Worm (Caenorhabditis elegans) whole organism, young adult: Measurements from ENCODE around the gene T24D5.6.

Experiments
- F10E7.11 ChIP-seq: sonication (generic microtip); optimal IDR thresholded peaks from 2 replicates; lab custom pipeline; 2017; ENCODE audit warnings: mild to moderate bottlenecking, missing genetic modification characterization, moderate library complexity, missing compliant biosample characterization
- F23B12.7 ChIP-seq: sonication (generic microtip); optimal IDR thresholded peaks from 2 replicates; lab custom pipeline; 2017; ENCODE audit warnings: missing genetic modification characterization, mild to moderate bottlenecking, missing compliant biosample characterization, antibody characterized with exemption, moderate library complexity; ENCODE audit not compliant: insufficient read depth
- F33H1.4 ChIP-seq: fragments of 200-800 bp; sonication (Bioruptor generic); IDR thresholded peaks from 2 replicates; pipeline ENCODE4 v1.3.6; 2022; ENCODE audit warnings: missing genetic modification reagents, missing genetic modification characterization, missing compliant biosample characterization
- F55B11.4 ChIP-seq: sonication (generic microtip); optimal IDR thresholded peaks from 2 replicates; lab custom pipeline; 2016; ENCODE audit warnings: missing compliant biosample characterization, missing genetic modification characterization, borderline replicate concordance; ENCODE audit not compliant: insufficient read depth
- F57A8.1 ChIP-seq: fragments of 200-800 bp; sonication (Bioruptor generic); optimal IDR thresholded peaks from 2 replicates; lab custom pipeline; 2018; ENCODE audit warnings: mild to moderate bottlenecking, missing genetic modification characterization, moderate library complexity, missing compliant biosample characterization
- F57C9.4 ChIP-seq: sonication (generic microtip); optimal IDR thresholded peaks from 2 replicates; lab custom pipeline; 2017; ENCODE audit warnings: mild to moderate bottlenecking, missing genetic modification characterization, missing compliant biosample characterization
- T07F8.4 ChIP-seq: sonication (generic microtip); optimal IDR thresholded peaks from 2 replicates; lab custom pipeline; 2016; ENCODE audit warnings: mild to moderate bottlenecking, missing genetic modification characterization, moderate library complexity, missing compliant biosample characterization
- Y53G8AR.9 ChIP-seq: fragments of 200-800 bp; sonication (Bioruptor generic); conservative IDR thresholded peaks from 2 replicates; pipeline ENCODE4 v1.3.6; 2022; ENCODE audit warnings: missing genetic modification reagents, missing genetic modification characterization, missing compliant biosample characterization
- Y79H2A.3 ChIP-seq: fragments of 200-800 bp; sonication (Bioruptor generic); conservative IDR thresholded peaks from 2 replicates; pipeline ENCODE4 v1.3.6; 2022; ENCODE audit warnings: missing genetic modification reagents, missing genetic modification characterization, missing compliant biosample characterization
- ZK185.1 ChIP-seq: sonication (generic microtip); optimal IDR thresholded peaks from 2 replicates; lab custom pipeline; 2016; ENCODE audit warnings: mild to moderate bottlenecking, missing genetic modification characterization, missing compliant biosample characterization; ENCODE audit not compliant: poor library complexity, severe bottlenecking
- akir-1 ChIP-seq: fragments of 200-800 bp; sonication (Bioruptor generic); optimal IDR thresholded peaks from 2 replicates; lab custom pipeline; 2018; ENCODE audit warnings: mild to moderate bottlenecking, missing genetic modification characterization, moderate library complexity, missing compliant biosample characterization
- aptf-2 ChIP-seq: fragments of 200-800 bp; sonication (Bioruptor generic); conservative IDR thresholded peaks from 2 replicates; pipeline ENCODE4 v1.3.6; 2022; ENCODE audit warnings: missing genetic modification reagents, missing genetic modification characterization, missing compliant biosample characterization
- aptf-3 ChIP-seq: fragments of 200-800 bp; sonication (Bioruptor generic); IDR thresholded peaks from 2 replicates; pipeline ENCODE4 v1.3.6; 2022; ENCODE audit warnings: missing genetic modification characterization, missing compliant biosample characterization
- attf-5 ChIP-seq: fragments of 200-800 bp; sonication (Bioruptor generic); optimal IDR thresholded peaks from 2 replicates; lab custom pipeline; 2018; ENCODE audit warnings: mild to moderate bottlenecking, missing genetic modification characterization, missing compliant biosample characterization
- bed-2 ChIP-seq: fragments of 200-800 bp; sonication (Bioruptor generic); IDR thresholded peaks from 2 replicates; pipeline ENCODE4 v1.3.6; 2022; ENCODE audit warnings: missing genetic modification reagents, missing genetic modification characterization, missing compliant biosample characterization
- cebp-1 ChIP-seq, 2 experiments: fragments of 200-800 bp in 1 of 2; sonication (Bioruptor generic) in 1 of 2; sonication (generic microtip) in 1 of 2; IDR thresholded peaks in 1 of 2; optimal IDR thresholded peaks in 1 of 2; 2 replicates each; pipeline versions ENCODE4 v1.3.6 to Lab custom; 2017 to 2022; ENCODE audit warnings: missing compliant biosample characterization in 2 of 2, missing genetic modification characterization in 2 of 2, mild to moderate bottlenecking in 1 of 2, missing genetic modification reagents in 1 of 2, moderate library complexity in 1 of 2
- cebp-2 ChIP-seq: fragments of 200-800 bp; sonication (Bioruptor generic); IDR thresholded peaks from 2 replicates; pipeline ENCODE4 v1.3.6; 2022; ENCODE audit warnings: missing genetic modification characterization, missing compliant biosample characterization
- ceh-58 ChIP-seq: fragments of 200-800 bp; sonication (Bioruptor generic); IDR thresholded peaks from 2 replicates; pipeline ENCODE4 v1.3.6; 2022; ENCODE audit warnings: missing genetic modification characterization, missing compliant biosample characterization
- ceh-91 ChIP-seq: fragments of 200-800 bp; sonication (Bioruptor generic); IDR thresholded peaks from 2 replicates; pipeline ENCODE4 v1.3.6; 2022; ENCODE audit warnings: missing genetic modification reagents, missing genetic modification characterization, missing compliant biosample characterization
- die-1 ChIP-seq: sonication (generic microtip); optimal IDR thresholded peaks from 2 replicates; lab custom pipeline; 2016; ENCODE audit warnings: missing genotype, mild to moderate bottlenecking, missing genetic modification characterization, missing compliant biosample characterization
- dpl-1 ChIP-seq: fragments of 150-350 bp; optimal IDR thresholded peaks from 2 replicates; lab custom pipeline; 2014; ENCODE audit warnings: missing biosample characterization, missing genetic modification reagents, missing genetic modification characterization
- egl-18 ChIP-seq: fragments of 200-800 bp; sonication (Bioruptor generic); IDR thresholded peaks from 2 replicates; pipeline ENCODE4 v1.3.6; 2022; ENCODE audit warnings: missing genetic modification reagents, missing genetic modification characterization, missing compliant biosample characterization
- him-1 ChIP-seq: sonication (generic microtip); optimal IDR thresholded peaks from 2 replicates; lab custom pipeline; 2016; ENCODE audit warnings: missing genotype, missing genetic modification reagents, missing genetic modification characterization, missing compliant biosample characterization
- hlh-12 ChIP-seq: sonication (generic microtip); optimal IDR thresholded peaks from 2 replicates; lab custom pipeline; 2016; ENCODE audit warnings: missing genetic modification characterization, missing compliant biosample characterization
- hmg-1.2 ChIP-seq: fragments of 200-800 bp; sonication (Bioruptor generic); IDR thresholded peaks from 2 replicates; pipeline ENCODE4 v1.3.6; 2022; ENCODE audit warnings: missing genetic modification reagents, missing genetic modification characterization, missing compliant biosample characterization
- hmg-20 ChIP-seq: fragments of 200-800 bp; sonication (Bioruptor generic); IDR thresholded peaks from 2 replicates; pipeline ENCODE4 v1.3.6; 2022; ENCODE audit warnings: missing genetic modification reagents, missing genetic modification characterization, missing compliant biosample characterization
- lag-1 ChIP-seq: fragments of 200-800 bp; sonication (Bioruptor generic); IDR thresholded peaks from 2 replicates; pipeline ENCODE4 v1.3.6; 2022; ENCODE audit warnings: missing genetic modification reagents, missing genetic modification characterization, missing compliant biosample characterization
- lin-26 ChIP-seq: fragments of 200-800 bp; sonication (Bioruptor generic); IDR thresholded peaks from 2 replicates; pipeline ENCODE4 v1.3.6; 2022; ENCODE audit warnings: missing genetic modification reagents, missing genetic modification characterization, missing compliant biosample characterization
- lir-1 ChIP-seq: fragments of 200-800 bp; sonication (Bioruptor generic); conservative IDR thresholded peaks from 2 replicates; pipeline ENCODE4 v1.3.6; 2022; ENCODE audit warnings: missing genetic modification reagents, missing genetic modification characterization, missing compliant biosample characterization
- madf-10 ChIP-seq: sonication (generic microtip); optimal IDR thresholded peaks from 2 replicates; lab custom pipeline; 2016; ENCODE audit warnings: mild to moderate bottlenecking, missing genetic modification characterization, missing compliant biosample characterization
- mcd-1 ChIP-seq: fragments of 200-800 bp; sonication (Bioruptor generic); IDR thresholded peaks from 2 replicates; pipeline ENCODE4 v1.3.6; 2022; ENCODE audit warnings: missing genetic modification reagents, missing genetic modification characterization, missing compliant biosample characterization
- mes-4 ChIP-seq: sonication (generic microtip); optimal IDR thresholded peaks from 2 replicates; lab custom pipeline; 2016; ENCODE audit warnings: missing genotype, missing genetic modification characterization, missing compliant biosample characterization
- nfya-2 ChIP-seq: fragments of 200-800 bp; sonication (Bioruptor generic); IDR thresholded peaks from 2 replicates; pipeline ENCODE4 v1.3.6; 2022; ENCODE audit warnings: missing genetic modification reagents, missing genetic modification characterization, missing compliant biosample characterization
- nhr-80 ChIP-seq: sonication (generic microtip); optimal IDR thresholded peaks from 2 replicates; lab custom pipeline; 2016; ENCODE audit warnings: missing genetic modification characterization, missing compliant biosample characterization
- nhr-90 ChIP-seq: sonication (generic microtip); optimal IDR thresholded peaks from 2 replicates; lab custom pipeline; 2016; ENCODE audit warnings: missing genotype, mild to moderate bottlenecking, missing genetic modification characterization, missing compliant biosample characterization
- pbrm-1 ChIP-seq: fragments of 200-800 bp; sonication (Bioruptor generic); IDR thresholded peaks from 2 replicates; pipeline ENCODE4 v1.3.6; 2022; ENCODE audit warnings: missing genetic modification reagents, missing genetic modification characterization, missing compliant biosample characterization
- repo-1 ChIP-seq: sonication (generic microtip); optimal IDR thresholded peaks from 2 replicates; lab custom pipeline; 2017; ENCODE audit warnings: mild to moderate bottlenecking, missing genetic modification characterization, missing compliant biosample characterization
- sea-2 ChIP-seq: fragments of 200-800 bp; sonication (Bioruptor generic); IDR thresholded peaks from 2 replicates; pipeline ENCODE4 v1.3.6; 2022; ENCODE audit warnings: missing genetic modification characterization, missing compliant biosample characterization
- snpc-1.3 ChIP-seq: sonication (generic microtip); optimal IDR thresholded peaks from 2 replicates; lab custom pipeline; 2017; ENCODE audit warnings: missing genetic modification characterization, mild to moderate bottlenecking, missing compliant biosample characterization, antibody characterized with exemption, moderate library complexity, missing genotype, missing genetic modification reagents; ENCODE audit not compliant: insufficient read depth
- snpc-3.4 ChIP-seq: sonication (generic microtip); optimal IDR thresholded peaks from 2 replicates; lab custom pipeline; 2017; ENCODE audit warnings: missing genetic modification characterization, mild to moderate bottlenecking, missing compliant biosample characterization, antibody characterized with exemption, moderate library complexity, missing genotype, missing genetic modification reagents
- tbx-9 ChIP-seq: sonication (generic microtip); optimal IDR thresholded peaks from 2 replicates; lab custom pipeline; 2016; ENCODE audit warnings: borderline replicate concordance, missing genetic modification characterization, inconsistent platforms, missing compliant biosample characterization
- tlf-1 ChIP-seq: fragments of 200-800 bp; sonication (Bioruptor generic); optimal IDR thresholded peaks from 2 replicates; lab custom pipeline; 2018; ENCODE audit warnings: mild to moderate bottlenecking, missing genetic modification characterization, missing compliant biosample characterization
- unc-62 ChIP-seq: fragments of 150-350 bp; optimal IDR thresholded peaks from 2 replicates; lab custom pipeline; 2014; ENCODE audit warnings: missing biosample characterization, missing genetic modification reagents, missing genetic modification characterization
- zim-3 ChIP-seq: sonication (generic microtip); optimal IDR thresholded peaks from 2 replicates; lab custom pipeline; 2017; ENCODE audit warnings: mild to moderate bottlenecking, missing genetic modification characterization, moderate library complexity, missing compliant biosample characterization
- ztf-18 ChIP-seq: sonication (generic microtip); optimal IDR thresholded peaks from 2 replicates; lab custom pipeline; 2016; ENCODE audit warnings: missing genotype, mild to moderate bottlenecking, missing genetic modification characterization, missing compliant biosample characterization
- ztf-25 ChIP-seq: fragments of 200-800 bp; sonication (Bioruptor generic); IDR thresholded peaks from 2 replicates; pipeline ENCODE4 v1.3.6; 2022; ENCODE audit warnings: missing genetic modification reagents, missing genetic modification characterization, missing compliant biosample characterization
- ztf-26 ChIP-seq: sonication (generic microtip); optimal IDR thresholded peaks from 2 replicates; lab custom pipeline; 2017; ENCODE audit warnings: missing genetic modification characterization, missing compliant biosample characterization
- ztf-3 ChIP-seq: fragments of 200-800 bp; sonication (Bioruptor generic); optimal IDR thresholded peaks from 2 replicates; lab custom pipeline; 2018; ENCODE audit warnings: mild to moderate bottlenecking, missing genetic modification characterization, missing compliant biosample characterization
- ztf-6 ChIP-seq: fragments of 200-800 bp; sonication (Bioruptor generic); IDR thresholded peaks from 2 replicates; pipeline ENCODE4 v1.3.6; 2022; ENCODE audit warnings: missing genetic modification reagents, missing genetic modification characterization, missing compliant biosample characterization

Gene T24D5.6

DNA sequence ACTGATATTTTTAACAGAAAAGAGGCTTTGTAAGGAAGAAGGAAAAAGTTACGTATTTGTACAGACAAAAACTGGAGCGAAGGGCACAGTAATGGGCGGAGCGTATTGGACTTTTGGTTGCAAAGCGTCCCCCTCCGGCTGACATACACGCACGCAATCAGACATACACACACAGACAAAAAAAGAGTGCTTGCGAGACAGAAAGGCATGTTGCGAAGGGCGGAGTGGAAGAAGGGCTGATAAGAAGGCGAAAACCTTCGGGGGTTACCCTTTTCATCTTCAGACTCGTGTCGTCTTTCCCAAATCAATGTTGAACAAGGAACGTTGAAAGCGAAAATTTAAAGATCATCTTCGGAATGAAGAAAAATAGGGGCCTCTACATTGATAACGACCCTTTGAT, 27.1 kb downstream of the T24D5.6 start (continued):
- no peak for TF ChIP-seq ztf-6 (GFP tag; lab: Robert Waterston, UW)
- TF ChIP-seq aptf-2 (GFP tag; lab: Robert Waterston, UW), result no peak
- no peak for TF ChIP-seq him-1 (tag; lab: Kevin White, UChicago)
- no peak for TF ChIP-seq F10E7.11 (tag; lab: Kevin White, UChicago)
- no peak for TF ChIP-seq snpc-3.4
- TF ChIP-seq pbrm-1 (GFP tag; lab: Robert Waterston, UW), result no peak
- no peak for TF ChIP-seq cebp-1 (GFP tag; IDR thresholded peaks at IDR 0.05; lab: Robert Waterston, UW)
- peak; percentile 42 for TF ChIP-seq cebp-1 (tag; optimal IDR thresholded peaks at IDR 0.05; lab: Kevin White, UChicago)
- no peak for TF ChIP-seq unc-62 (GFP tag; lab: Kevin White, UChicago)
- TF ChIP-seq lag-1 (GFP tag; lab: Robert Waterston, UW), result no peak
- TF ChIP-seq F55B11.4 (tag; lab: Kevin White, UChicago), result no peak
- peak; percentile 95 for TF ChIP-seq nhr-80 (tag; lab: Kevin White, UChicago)
- no peak for TF ChIP-seq snpc-1.3 (tag; lab: Kevin White, UChicago)
- no peak; the same call in 1 of the 2 replicates for TF ChIP-seq hmg-1.2 (GFP tag; lab: Robert Waterston, UW)
- no peak for TF ChIP-seq F23B12.7
- TF ChIP-seq dpl-1 (GFP tag; lab: Kevin White, UChicago), result no peak
- TF ChIP-seq mes-4 (tag; lab: Kevin White, UChicago), result no peak
- TF ChIP-seq ztf-18 (tag; lab: Kevin White, UChicago), result no peak
- no peak for TF ChIP-seq egl-18 (GFP tag; lab: Robert Waterston, UW)
- no peak for TF ChIP-seq ztf-3 (GFP tag; lab: Kevin White, UChicago)
- TF ChIP-seq Y53G8AR.9, result no peak
- 0 out of 2 replicates have a peak, but pooled peaks have one; percentile 40 for TF ChIP-seq mcd-1 (GFP tag; lab: Robert Waterston, UW)
- no peak for TF ChIP-seq zim-3 (tag; lab: Kevin White, UChicago)
- TF ChIP-seq ztf-25 (GFP tag; lab: Robert Waterston, UW), result 0 out of 2 replicates have a peak, but pooled peaks have one; percentile 36
- 0 out of 2 replicates have a peak, but pooled peaks have one; percentile 56 for TF ChIP-seq lin-26 (GFP tag; lab: Robert Waterston, UW)
- TF ChIP-seq sea-2, result no peak
- no peak for TF ChIP-seq lir-1 (GFP tag; lab: Robert Waterston, UW)
- TF ChIP-seq akir-1, result no peak
- no peak for TF ChIP-seq hmg-20 (GFP tag; lab: Robert Waterston, UW)
- TF ChIP-seq T07F8.4, result no peak
- TF ChIP-seq repo-1, result no peak
- TF ChIP-seq F57C9.4, result no peak
- no peak for TF ChIP-seq hlh-12 (tag; lab: Kevin White, UChicago)
- TF ChIP-seq ceh-58, result no peak
- TF ChIP-seq tbx-9, result no peak
- TF ChIP-seq attf-5 (GFP tag; lab: Kevin White, UChicago), result no peak
- TF ChIP-seq F33H1.4, result no peak
- no peak for TF ChIP-seq die-1
- no peak for TF ChIP-seq ZK185.1 (tag; lab: Kevin White, UChicago)
- TF ChIP-seq aptf-3 (GFP tag; lab: Robert Waterston, UW), result no peak
- TF ChIP-seq tlf-1 (GFP tag; lab: Kevin White, UChicago), result no peak
- no peak for TF ChIP-seq madf-10 (tag; lab: Kevin White, UChicago)
- no peak for TF ChIP-seq Y79H2A.3 (GFP tag; lab: Robert Waterston, UW)
- no peak for TF ChIP-seq ceh-91 (GFP tag; lab: Robert Waterston, UW)
- TF ChIP-seq ztf-26 (tag; lab: Kevin White, UChicago), result peak; percentile 62
- no peak for TF ChIP-seq nfya-2 (GFP tag; lab: Robert Waterston, UW)
- no peak for TF ChIP-seq F57A8.1 (GFP tag; lab: Kevin White, UChicago)
- no peak for TF ChIP-seq cebp-2 (GFP tag; lab: Robert Waterston, UW)
- no peak for TF ChIP-seq bed-2 (GFP tag; lab: Robert Waterston, UW)
- peak; percentile 28 for TF ChIP-seq nhr-90 (tag; lab: Kevin White, UChicago)
